Worm (Caenorhabditis elegans) whole organism, L1 larva: Measurements from ENCODE around the gene Y105C5B.15.

ENCODE experiments used
- aly-2 ChIP-seq: fragments of 150-350 bp; optimal IDR thresholded peaks from 2 replicates; lab custom pipeline; 2014; ENCODE audit warnings: missing biosample characterization, missing genetic modification characterization
- ceh-63 ChIP-seq: fragments of 200-800 bp; sonication (Bioruptor generic); optimal IDR thresholded peaks from 2 replicates; lab custom pipeline; 2018; ENCODE audit warnings: mild to moderate bottlenecking, missing genetic modification characterization, missing compliant biosample characterization
- ces-1 ChIP-seq: fragments of 150-350 bp; optimal IDR thresholded peaks from 2 replicates; lab custom pipeline; 2014; ENCODE audit warnings: missing biosample characterization, missing genetic modification reagents, missing genetic modification characterization
- efl-1 ChIP-seq, 4 experiments: fragments of 150-350 bp; optimal IDR thresholded peaks in 3 of 4; peaks in 1 of 4; 1 replicate in 1 of 4; 2 replicates in 3 of 4; lab custom pipeline; 2014; ENCODE audit warnings: missing biosample characterization in 2 of 4, missing genetic modification characterization in 2 of 4, missing genetic modification reagents in 2 of 4
- fkh-4 ChIP-seq: sonication (generic microtip); optimal IDR thresholded peaks from 2 replicates; lab custom pipeline; 2016; ENCODE audit warnings: missing compliant biosample characterization, missing genetic modification characterization, borderline replicate concordance
- nhr-19 ChIP-seq: fragments of 200-800 bp; sonication (Bioruptor generic); conservative IDR thresholded peaks from 2 replicates; pipeline ENCODE4 v1.3.6; 2022; ENCODE audit warnings: missing genetic modification characterization, missing compliant biosample characterization
- nhr-237 ChIP-seq: fragments of 150-350 bp; optimal IDR thresholded peaks from 2 replicates; lab custom pipeline; 2014; ENCODE audit warnings: missing biosample characterization, missing genetic modification characterization
- snpc-4 ChIP-seq: fragments of 150-350 bp; optimal IDR thresholded peaks from 2 replicates; lab custom pipeline; 2014; ENCODE audit warnings: missing biosample characterization, missing genetic modification characterization
- sox-4 ChIP-seq: sonication (generic microtip); optimal IDR thresholded peaks from 2 replicates; lab custom pipeline; 2016; ENCODE audit warnings: missing genetic modification characterization, missing compliant biosample characterization
- swsn-7 ChIP-seq: sonication (generic microtip); optimal IDR thresholded peaks from 2 replicates; lab custom pipeline; 2016; ENCODE audit warnings: missing genetic modification characterization, missing compliant biosample characterization
- unc-62 ChIP-seq: fragments of 150-350 bp; optimal IDR thresholded peaks from 2 replicates; lab custom pipeline; 2014; ENCODE audit warnings: missing biosample characterization, missing genetic modification reagents, missing genetic modification characterization
- vab-15 ChIP-seq: sonication (generic microtip); optimal IDR thresholded peaks from 2 replicates; lab custom pipeline; 2017; ENCODE audit warnings: missing genotype, mild to moderate bottlenecking, missing genetic modification characterization, missing compliant biosample characterization
- zag-1 ChIP-seq: fragments of 150-350 bp; optimal IDR thresholded peaks from 2 replicates; lab custom pipeline; 2014; ENCODE audit warnings: missing biosample characterization, missing genetic modification characterization

DNA sequence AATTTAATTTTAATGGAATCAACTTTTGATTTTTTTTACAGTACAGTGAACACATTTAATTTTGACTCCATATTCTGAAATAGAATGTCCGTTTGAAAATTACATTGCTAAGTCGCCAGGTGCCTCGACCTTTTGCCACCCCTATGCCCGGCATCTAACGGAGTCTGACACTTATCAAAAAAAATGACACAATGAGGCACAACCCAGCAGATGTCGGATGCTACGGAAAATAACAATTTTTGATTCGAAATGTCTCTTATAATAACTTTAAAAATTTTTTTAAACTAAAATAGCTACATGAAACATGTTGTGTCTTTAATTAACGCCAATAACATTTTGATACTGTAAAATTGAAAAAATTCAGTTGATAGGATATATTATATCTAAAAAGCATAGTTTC lies 3.6 kb downstream of the Y105C5B.15 start:
- TF ChIP-seq unc-62 (GFP tag; lab: Kevin White, UChicago) = no peak
- no peak for TF ChIP-seq nhr-19
- TF ChIP-seq nhr-237 (tag; lab: Kevin White, UChicago) = no peak
- no peak for TF ChIP-seq ces-1 (GFP tag; lab: Kevin White, UChicago)
- no peak for TF ChIP-seq sox-4
- no peak for TF ChIP-seq ceh-63 (GFP tag; lab: Kevin White, UChicago)
- no peak for TF ChIP-seq aly-2 (tag; lab: Kevin White, UChicago)
- TF ChIP-seq fkh-4 = no peak
- no peak for TF ChIP-seq swsn-7 (tag; lab: Kevin White, UChicago)
- no peak for TF ChIP-seq efl-1 (optimal IDR thresholded peaks at IDR 0.05; lab: Kevin White, UChicago)
- TF ChIP-seq efl-1 (GFP tag; optimal IDR thresholded peaks at IDR 0.05 in 1 of 2; lab: Kevin White, UChicago) = no peak
- no peak for TF ChIP-seq vab-15 (tag; lab: Kevin White, UChicago)
- TF ChIP-seq zag-1 (tag; lab: Kevin White, UChicago) = no peak
- TF ChIP-seq snpc-4 (tag; lab: Kevin White, UChicago) = no peak
